Worm (Caenorhabditis elegans): ENCODE measurements around the gene C55B6.7.

DNA sequence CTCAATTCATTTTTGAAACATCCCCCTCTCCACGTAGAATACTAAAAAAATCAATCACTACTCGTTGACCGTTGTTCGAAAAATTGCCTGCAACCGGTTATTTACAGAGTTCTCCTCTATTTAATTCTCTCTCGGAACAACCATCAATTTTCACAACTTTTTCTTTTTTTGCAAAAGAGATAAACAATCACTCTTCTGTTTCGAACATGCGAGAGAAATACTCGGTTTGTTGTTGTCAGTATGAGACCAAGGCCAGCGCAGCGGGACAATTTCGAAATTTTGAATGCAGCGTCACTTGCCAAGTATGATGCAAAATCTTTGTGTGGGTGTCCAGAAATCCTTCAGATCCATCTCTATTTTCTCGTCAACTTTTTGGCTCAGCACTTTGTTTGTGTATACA lies 38.5 kb upstream of the C55B6.7 start:
- TF ChIP-seq elt-3 (tag; optimal IDR thresholded peaks at IDR 0.05) (no peak), skn-1 (tag; optimal IDR thresholded peaks at IDR 0.05) (no peak), mdl-1 (tag; optimal IDR thresholded peaks at IDR 0.05) (no peak), ceh-82 (tag; optimal IDR thresholded peaks at IDR 0.05) (no peak)
